Worm (Caenorhabditis elegans): Measurements from ENCODE around the gene ced-9.

- TF ChIP-seq elt-1 (tag; optimal IDR thresholded peaks at IDR 0.05; ENCODE audit: borderline replicate concordance, insufficient read depth), result no peak
- no peak for TF ChIP-seq nhr-76 (tag; optimal IDR thresholded peaks at IDR 0.05)
- TF ChIP-seq lsy-2 (tag; optimal IDR thresholded peaks at IDR 0.05), result no peak
- no peak for TF ChIP-seq snpc-4 (tag; optimal IDR thresholded peaks at IDR 0.05)
- TF ChIP-seq blmp-1 (tag; optimal IDR thresholded peaks at IDR 0.05), result no peak
These were observed 4.5 kb upstream of the ced-9 start, which contains the start of gene nex-2 for ce11 chrIII:10330372-10331062.
